Worm (Caenorhabditis elegans): ENCODE measurements around the gene igcm-1.
A peak's percentile ranks its signal among the peaks of the same experiment; 100 is the strongest.

The igcm-1 gene

DNA sequence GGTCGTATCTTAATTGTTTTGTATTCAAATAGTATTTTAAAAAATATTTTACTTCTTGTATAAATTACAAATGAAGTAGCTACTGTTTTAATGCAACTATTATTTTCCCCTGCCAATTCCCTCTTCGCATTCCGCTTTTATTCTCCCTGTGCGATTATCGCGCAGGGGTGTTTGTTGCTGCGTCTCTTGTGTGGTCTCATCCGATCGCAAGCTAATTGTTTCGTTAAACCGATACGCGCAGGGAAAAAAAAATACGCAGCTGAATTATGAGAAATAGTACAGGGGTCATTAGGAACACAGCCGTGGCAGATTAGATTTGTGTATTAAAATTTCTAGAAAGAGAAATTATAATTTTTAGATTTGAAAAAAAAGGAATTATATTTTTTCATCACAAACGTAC, 44.8 kb downstream of the igcm-1 start (continued):
- TF ChIP-seq pros-1 (tag; optimal IDR thresholded peaks at IDR 0.05) (peak; percentile 80), tbx-2 (tag; optimal IDR thresholded peaks at IDR 0.05) (peak; percentile 95), hlh-30 (tag; optimal IDR thresholded peaks at IDR 0.05; ENCODE audit: insufficient read depth) (peak; percentile 72), ceh-45 (GFP tag; IDR thresholded peaks at IDR 0.05) (peak; percentile 74; the same call in 1 of the 2 replicates), rnt-1 (tag; optimal IDR thresholded peaks at IDR 0.05) (peak; percentile 95), ceh-14 (tag; optimal IDR thresholded peaks at IDR 0.05) (peak; percentile 71), nhr-232 (tag; optimal IDR thresholded peaks at IDR 0.05) (no peak), ceh-30 (tag; optimal IDR thresholded peaks at IDR 0.05) (peak; percentile 82), ama-1 (optimal IDR thresholded peaks at IDR 0.05) (no peak), dmd-4 (tag; optimal IDR thresholded peaks at IDR 0.05; ENCODE audit: borderline replicate concordance) (peak; percentile 57), F13H6.1 (tag; optimal IDR thresholded peaks at IDR 0.05) (peak; percentile 47), sox-2 (GFP tag; IDR thresholded peaks at IDR 0.05) (peak; percentile 74), sdc-2 (tag; optimal IDR thresholded peaks at IDR 0.05) (peak; percentile 100), C08G9.2 (tag; optimal IDR thresholded peaks at IDR 0.05) (peak; percentile 57), ceh-22 (tag; optimal IDR thresholded peaks at IDR 0.05) (no peak), lin-11 (tag; optimal IDR thresholded peaks at IDR 0.05) (peak; percentile 8), ceh-6 (GFP tag; optimal IDR thresholded peaks at IDR 0.05) (peak; percentile 40), elt-4 (tag; optimal IDR thresholded peaks at IDR 0.05) (no peak), madf-2 (tag; optimal IDR thresholded peaks at IDR 0.05) (peak; percentile 46), hlh-6 (tag; optimal IDR thresholded peaks at IDR 0.05) (no peak), pax-1 (tag; optimal IDR thresholded peaks at IDR 0.05) (peak; percentile 96), pha-4 (tag; optimal IDR thresholded peaks at IDR 0.05) (no peak), gmeb-2 (tag; optimal IDR thresholded peaks at IDR 0.05) (peak; percentile 41), ceh-48 (tag; optimal IDR thresholded peaks at IDR 0.05) (peak; percentile 75), mec-3 (tag; optimal IDR thresholded peaks at IDR 0.05; ENCODE audit: borderline replicate concordance) (no peak), ztf-16 (tag; optimal IDR thresholded peaks at IDR 0.05) (peak; percentile 86), pha-2 (tag; optimal IDR thresholded peaks at IDR 0.05) (peak; percentile 64), unc-55 (GFP tag; optimal IDR thresholded peaks at IDR 0.05) (peak; percentile 55), eyg-1 (tag; optimal IDR thresholded peaks at IDR 0.05) (peak; percentile 75), fkh-6 (tag; optimal IDR thresholded peaks at IDR 0.05) (peak; percentile 18), ttx-3 (tag; optimal IDR thresholded peaks at IDR 0.05) (peak; percentile 67), ceh-9 (tag; optimal IDR thresholded peaks at IDR 0.05) (no peak), zip-5 (tag; optimal IDR thresholded peaks at IDR 0.05) (peak; percentile 34), pqm-1 (tag; optimal IDR thresholded peaks at IDR 0.05) (peak; percentile 79), pat-9 (tag; optimal IDR thresholded peaks at IDR 0.05) (peak; percentile 38), ceh-24 (tag; optimal IDR thresholded peaks at IDR 0.05) (no peak), ets-4 (tag; optimal IDR thresholded peaks at IDR 0.05) (peak; percentile 66), fax-1 (tag; optimal IDR thresholded peaks at IDR 0.05) (peak; percentile 36), hlh-8 (tag; optimal IDR thresholded peaks at IDR 0.05) (peak; percentile 67), elt-2 (tag; optimal IDR thresholded peaks at IDR 0.05) (peak; percentile 87), ref-2 (tag; optimal IDR thresholded peaks at IDR 0.05) (peak; percentile 96), ceh-34 (tag; optimal IDR thresholded peaks at IDR 0.05) (peak; percentile 95), unc-3 (GFP tag; conservative IDR thresholded peaks at IDR 0.05) (peak; percentile 66), unc-3 (tag; optimal IDR thresholded peaks at IDR 0.05) (peak; percentile 74)

DNA sequence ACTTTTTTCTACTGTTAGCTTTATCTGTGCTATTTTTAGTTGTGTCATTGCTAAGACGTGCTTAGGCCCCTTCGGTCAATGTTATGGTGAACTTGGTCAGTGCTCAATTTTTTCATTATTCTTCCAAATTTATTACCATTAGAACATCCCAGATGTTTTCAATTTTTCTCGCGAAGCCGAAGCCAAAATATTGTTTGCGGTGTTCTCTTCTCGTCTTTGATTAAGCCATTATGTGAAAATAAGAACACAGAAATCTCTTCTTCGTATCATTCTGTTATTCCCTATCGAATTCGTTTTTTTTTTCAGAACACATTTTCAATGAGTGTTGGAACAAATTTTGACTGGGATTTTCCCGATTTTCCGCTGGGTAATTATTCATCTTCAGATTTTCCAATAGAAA, 48.8 kb downstream of the igcm-1 start, which contains the start of gene gtr-1:
Gene gtr-1, plus strand, starts transcription at position 301 of the 400 bp plus-strand sequence.
- TF ChIP-seq pha-2 (tag; optimal IDR thresholded peaks at IDR 0.05) (no peak), hlh-13 (GFP tag; optimal IDR thresholded peaks at IDR 0.05) (no peak), ets-4 (tag; optimal IDR thresholded peaks at IDR 0.05) (no peak), lin-11 (tag; optimal IDR thresholded peaks at IDR 0.05) (no peak), hlh-8 (tag; optimal IDR thresholded peaks at IDR 0.05) (no peak), unc-42 (tag; optimal IDR thresholded peaks at IDR 0.05) (no peak), K09A11.1 (tag; optimal IDR thresholded peaks at IDR 0.05; ENCODE audit: insufficient read depth) (no peak), ceh-31 (tag; optimal IDR thresholded peaks at IDR 0.05) (no peak), ztf-16 (tag; optimal IDR thresholded peaks at IDR 0.05) (no peak), Y22D7AL.16 (tag; optimal IDR thresholded peaks at IDR 0.05) (no peak), ama-1 (optimal IDR thresholded peaks at IDR 0.05) (no peak)

Measured in whole organism, late embryonic.